Worm (Caenorhabditis elegans): ENCODE data around the gene C32A9.1.

Gene C32A9.1

ce11 chrX:10232395-10232794 is 27.5 kb downstream of the C32A9.1 start:
- TF ChIP-seq unc-62 (GFP tag; optimal IDR thresholded peaks at IDR 0.05 in 1 of 2) (peak in 1 of 2 experiments; percentile 91), unc-62 (tag; optimal IDR thresholded peaks at IDR 0.05) (no peak), T26A8.4 (GFP tag; IDR thresholded peaks at IDR 0.05) (peak; percentile 29; the same call in 1 of the 2 replicates), rbr-2 (tag; optimal IDR thresholded peaks at IDR 0.05) (no peak), hlh-11 (tag; optimal IDR thresholded peaks at IDR 0.05) (no peak), aha-1 (tag) (peak; percentile 30)

- TF ChIP-seq F49E8.2 (tag; optimal IDR thresholded peaks at IDR 0.05; ENCODE audit: borderline replicate concordance) (no peak), ztf-7 (tag; optimal IDR thresholded peaks at IDR 0.05) (no peak), Y5F2A.4 (GFP tag; optimal IDR thresholded peaks at IDR 0.05) (no peak), hlh-30 (tag; optimal IDR thresholded peaks at IDR 0.05; ENCODE audit: insufficient read depth) (peak; percentile 92), mdl-1 (tag; optimal IDR thresholded peaks at IDR 0.05) (peak in 1 of 2 experiments; percentile 67), lin-29 (GFP tag; IDR thresholded peaks at IDR 0.05) (0 out of 2 replicates have a peak, but pooled peaks have one; percentile 28), sdz-12 (GFP tag; optimal IDR thresholded peaks at IDR 0.05) (no peak), saeg-2 (GFP tag; IDR thresholded peaks at IDR 0.05) (no peak), arid-1 (GFP tag; conservative IDR thresholded peaks at IDR 0.05) (no peak), nhr-28 (tag; optimal IDR thresholded peaks at IDR 0.05) (peak; percentile 29), gei-8 (GFP tag; optimal IDR thresholded peaks at IDR 0.05) (no peak), egl-27 (tag; optimal IDR thresholded peaks at IDR 0.05) (no peak), aha-1 (tag) (peak; percentile 64), nhr-48 (tag; optimal IDR thresholded peaks at IDR 0.05) (peak; percentile 28), mep-1 (tag; optimal IDR thresholded peaks at IDR 0.05) (peak; percentile 5), ces-1 (GFP tag; optimal IDR thresholded peaks at IDR 0.05) (no peak), dmd-6 (GFP tag; IDR thresholded peaks at IDR 0.05) (peak; percentile 30; the same call in 1 of the 2 replicates), zag-1 (tag; optimal IDR thresholded peaks at IDR 0.05) (no peak), ceh-62 (tag; optimal IDR thresholded peaks at IDR 0.05) (no peak), lim-7 (GFP tag; IDR thresholded peaks at IDR 0.05) (no peak), hlh-11 (tag; optimal IDR thresholded peaks at IDR 0.05) (peak; percentile 81), mxl-3 (GFP tag; optimal IDR thresholded peaks at IDR 0.05) (peak; percentile 90), rbr-2 (tag; optimal IDR thresholded peaks at IDR 0.05) (no peak), nhr-25 (tag; optimal IDR thresholded peaks at IDR 0.05; ENCODE audit: borderline replicate concordance, insufficient read depth) (peak; percentile 20), lsy-2 (tag; optimal IDR thresholded peaks at IDR 0.05) (no peak), cey-2 (tag; optimal IDR thresholded peaks at IDR 0.05; ENCODE audit: borderline replicate concordance, insufficient read depth) (no peak), lin-38 (GFP tag; IDR thresholded peaks at IDR 0.05) (no peak), dve-1 (tag; optimal IDR thresholded peaks at IDR 0.05; ENCODE audit: insufficient read depth) (peak; percentile 18), T26A8.4 (GFP tag; IDR thresholded peaks at IDR 0.05) (peak; percentile 48; the same call in 1 of the 2 replicates), tra-1 (GFP tag; IDR thresholded peaks at IDR 0.05) (0 out of 2 replicates have a peak, but pooled peaks have one; percentile 12)
Measured at ce11 chrX:10230872-10231271, 29.1 kb downstream of the C32A9.1 start.

DNA sequence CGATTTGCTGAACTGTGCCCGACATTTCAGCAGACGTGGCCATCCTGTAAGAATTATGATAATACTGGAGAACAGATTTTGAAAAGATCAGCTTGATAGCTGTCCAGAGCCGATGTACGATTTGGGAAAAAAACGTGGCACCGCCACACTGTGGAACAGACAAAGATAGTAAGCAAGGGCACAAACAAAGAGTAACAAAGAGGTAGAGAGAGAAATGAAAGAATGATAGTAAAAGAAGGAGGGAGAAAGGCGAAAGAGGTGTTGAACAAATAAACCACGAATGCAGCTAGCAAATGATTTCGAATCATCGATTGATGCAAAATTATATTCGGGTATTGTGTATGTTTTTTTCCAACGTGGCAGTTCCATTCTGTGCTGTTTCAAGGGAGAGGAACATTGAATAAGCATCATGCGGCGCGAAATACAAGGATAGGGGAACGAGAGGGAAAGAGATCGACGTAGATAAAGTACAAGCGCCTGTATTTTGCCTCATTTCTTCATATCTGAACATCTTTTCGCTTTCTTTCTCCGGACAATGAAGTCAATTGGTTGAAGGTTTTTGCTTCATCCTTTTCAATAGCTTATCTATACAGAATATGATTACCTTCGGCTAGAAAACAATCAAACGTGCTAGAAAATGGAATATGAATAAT is 31.7 kb downstream of the C32A9.1 start, which contains the start of gene C14H10.3:
Gene C14H10.3, minus strand, starts transcription at position 44 of the 653 bp plus-strand sequence.
- TF ChIP-seq nhr-237 (tag; optimal IDR thresholded peaks at IDR 0.05) (no peak), nhr-77 (tag; optimal IDR thresholded peaks at IDR 0.05) (no peak), unc-62 (GFP tag; optimal IDR thresholded peaks at IDR 0.05 in 1 of 2) (peak in 1 of 2 experiments; percentile 28), unc-62 (tag; optimal IDR thresholded peaks at IDR 0.05) (no peak), lin-15B (tag; optimal IDR thresholded peaks at IDR 0.05) (no peak), nhr-28 (tag; optimal IDR thresholded peaks at IDR 0.05) (peak; percentile 24), aly-2 (tag; optimal IDR thresholded peaks at IDR 0.05) (no peak), cey-2 (tag; optimal IDR thresholded peaks at IDR 0.05; ENCODE audit: borderline replicate concordance, insufficient read depth) (no peak), saeg-2 (GFP tag; IDR thresholded peaks at IDR 0.05) (no peak), lin-29 (GFP tag; IDR thresholded peaks at IDR 0.05) (no peak), aha-1 (tag) (peak; percentile 83), hlh-30 (tag; optimal IDR thresholded peaks at IDR 0.05; ENCODE audit: insufficient read depth) (no peak), dve-1 (tag; optimal IDR thresholded peaks at IDR 0.05; ENCODE audit: insufficient read depth) (peak; percentile 13), tra-1 (GFP tag; IDR thresholded peaks at IDR 0.05) (no peak), ztf-7 (tag; optimal IDR thresholded peaks at IDR 0.05) (no peak), daf-12 (tag; optimal IDR thresholded peaks at IDR 0.05) (no peak), daf-16 (GFP tag; optimal IDR thresholded peaks at IDR 0.05) (no peak), daf-16 (tag; optimal IDR thresholded peaks at IDR 0.05) (peak; percentile 65), ama-1 (optimal IDR thresholded peaks at IDR 0.05) (no peak), lsy-2 (tag; optimal IDR thresholded peaks at IDR 0.05) (no peak), T26A8.4 (GFP tag; IDR thresholded peaks at IDR 0.05) (no peak)

Measured in whole organism, L4 larva.